Fruit fly (Drosophila melanogaster) whole organism, wandering third instar larva: ENCODE data around the gene CG32440.

Experiments
- Abd-B ChIP-seq: fragments of >200 bp; optimal IDR thresholded peaks from 2 replicates; lab custom pipeline; 2017; ENCODE audit warnings: missing biosample characterization, missing genetic modification characterization
- CG32264 ChIP-seq: fragments of 200-800 bp; sonication (Bioruptor generic); optimal IDR thresholded peaks from 2 replicates; lab custom pipeline; 2016; ENCODE audit warnings: missing biosample characterization, missing genetic modification characterization
- CG9705 ChIP-seq: fragments of 200-800 bp; sonication (Bioruptor generic); optimal IDR thresholded peaks from 2 replicates; lab custom pipeline; 2018; ENCODE audit warnings: missing biosample characterization, mild to moderate bottlenecking, missing genetic modification characterization
- CrebA ChIP-seq: fragments of 200-800 bp; sonication (Bioruptor generic); optimal IDR thresholded peaks from 2 replicates; lab custom pipeline; 2016; ENCODE audit warnings: missing biosample characterization, mild to moderate bottlenecking, missing genetic modification characterization, borderline replicate concordance
- Dfd ChIP-seq: fragments of >200 bp; optimal IDR thresholded peaks from 2 replicates; lab custom pipeline; 2017; ENCODE audit warnings: missing biosample characterization, missing genetic modification characterization
- Dif ChIP-seq: fragments of 200-275, 200-300 bp; sonication (Bioruptor generic); optimal IDR thresholded peaks from 2 replicates; lab custom pipeline; 2018; ENCODE audit warnings: missing biosample characterization, missing genetic modification characterization; ENCODE audit not compliant: partially characterized antibody
- GATAd ChIP-seq: sonication (Bioruptor generic); optimal IDR thresholded peaks from 2 replicates; lab custom pipeline; 2016; ENCODE audit warnings: missing biosample characterization, missing genetic modification characterization
- HLH106 ChIP-seq: fragments of 200-800 bp; optimal IDR thresholded peaks from 3 replicates; lab custom pipeline; 2019; ENCODE audit warnings: missing biosample characterization, mild to moderate bottlenecking, missing genetic modification characterization, moderate library complexity
- Hnf4 ChIP-seq: fragments of 200-800 bp; sonication (Bioruptor generic); optimal IDR thresholded peaks from 2 replicates; lab custom pipeline; 2016; ENCODE audit warnings: missing biosample characterization, mild to moderate bottlenecking, missing genetic modification characterization
- Hr83 ChIP-seq: fragments of 200-300 bp; sonication (Bioruptor generic); optimal IDR thresholded peaks from 2 replicates; lab custom pipeline; 2016; ENCODE audit warnings: missing biosample characterization, mild to moderate bottlenecking, missing genetic modification characterization, moderate library complexity; ENCODE audit not compliant: poor library complexity, severe bottlenecking
- Jra ChIP-seq: sonication (Bioruptor generic); optimal IDR thresholded peaks from 2 replicates; lab custom pipeline; 2016; ENCODE audit warnings: missing biosample characterization, missing genetic modification characterization
- Myc ChIP-seq: fragments of >200 bp; optimal IDR thresholded peaks from 2 replicates; lab custom pipeline; 2017
- N ChIP-seq: fragments of >200 bp; optimal IDR thresholded peaks from 2 replicates; lab custom pipeline; 2018; ENCODE audit warnings: missing biosample characterization, missing external identifiers, missing genetic modification characterization
- OdsH ChIP-seq: fragments of 200-800 bp; sonication (Bioruptor generic); optimal IDR thresholded peaks from 2 replicates; lab custom pipeline; 2016; ENCODE audit warnings: missing biosample characterization, mild to moderate bottlenecking, missing genetic modification characterization
- Rel ChIP-seq, 2 experiments: fragments of 200-800 bp; sonication (Bioruptor generic) in 1 of 2; optimal IDR thresholded peaks; 2 replicates in 1 of 2; 3 replicates in 1 of 2; lab custom pipeline; 2016 to 2019; ENCODE audit warnings: mild to moderate bottlenecking in 2 of 2, missing biosample characterization in 2 of 2, missing genetic modification characterization in 2 of 2, moderate library complexity in 1 of 2
- Sp1 ChIP-seq: fragments of 200-800 bp; sonication (Bioruptor generic); optimal IDR thresholded peaks from 3 replicates; lab custom pipeline; 2019; ENCODE audit warnings: missing biosample characterization, mild to moderate bottlenecking, missing genetic modification characterization, moderate library complexity
- Vsx2 ChIP-seq: fragments of 200-300, 225-300 bp; sonication (Bioruptor generic); optimal IDR thresholded peaks from 2 replicates; lab custom pipeline; 2018; ENCODE audit warnings: missing biosample characterization, missing genetic modification characterization; ENCODE audit not compliant: partially characterized antibody
- br ChIP-seq: fragments of 200-800 bp; sonication (Bioruptor generic); optimal IDR thresholded peaks from 2 replicates; lab custom pipeline; 2016; ENCODE audit warnings: missing biosample characterization, missing genetic modification characterization
- brk ChIP-seq: fragments of 200-800 bp; sonication (Bioruptor generic); optimal IDR thresholded peaks from 2 replicates; lab custom pipeline; 2016; ENCODE audit warnings: missing biosample characterization, mild to moderate bottlenecking, missing genetic modification characterization
- dl ChIP-seq, 2 experiments: fragments of 175-275, 200-275 bp in 1 of 2; fragments of 200-275 bp in 1 of 2; sonication (Bioruptor generic); optimal IDR thresholded peaks; lab custom pipeline; 2018; ENCODE audit warnings: mild to moderate bottlenecking in 2 of 2, missing biosample characterization in 2 of 2, missing genetic modification characterization in 2 of 2, moderate library complexity in 2 of 2; ENCODE audit not compliant: partially characterized antibody in 2 of 2, insufficient read depth in 1 of 2
- dmrt93B ChIP-seq: fragments of 200-800 bp; sonication (Bioruptor generic); optimal IDR thresholded peaks from 2 replicates; lab custom pipeline; 2018; ENCODE audit warnings: missing biosample characterization, mild to moderate bottlenecking, missing genetic modification characterization
- ey ChIP-seq: fragments of 200-800 bp; sonication (Bioruptor generic); optimal IDR thresholded peaks from 2 replicates; lab custom pipeline; 2016; ENCODE audit warnings: missing biosample characterization, missing genetic modification characterization
- foxo ChIP-seq, 2 experiments: fragments of 200-800 bp; sonication (Bioruptor generic); optimal IDR thresholded peaks; 2 replicates in 1 of 2; 3 replicates in 1 of 2; lab custom pipeline; 2016 to 2017; ENCODE audit warnings: missing biosample characterization in 2 of 2, missing genetic modification characterization in 2 of 2
- fru ChIP-seq: fragments of 200-800 bp; sonication (Bioruptor generic); optimal IDR thresholded peaks from 3 replicates; lab custom pipeline; 2016; ENCODE audit warnings: missing biosample characterization, mild to moderate bottlenecking, missing genetic modification characterization
- h ChIP-seq: fragments of 200-800 bp; sonication (Bioruptor generic); optimal IDR thresholded peaks from 3 replicates; lab custom pipeline; 2016; ENCODE audit warnings: missing biosample characterization, mild to moderate bottlenecking, missing genetic modification characterization
- jim ChIP-seq: fragments of 175-275, 200-325 bp; sonication (Bioruptor generic); optimal IDR thresholded peaks from 2 replicates; lab custom pipeline; 2016; ENCODE audit warnings: missing biosample characterization, mild to moderate bottlenecking, missing genetic modification characterization
- lola ChIP-seq: fragments of >200 bp; optimal IDR thresholded peaks from 2 replicates; lab custom pipeline; 2017; ENCODE audit warnings: missing biosample characterization, missing genetic modification characterization
- pan ChIP-seq: fragments of >200 bp; optimal IDR thresholded peaks from 2 replicates; lab custom pipeline; 2017
- psq ChIP-seq: fragments of 200-800 bp; sonication (Bioruptor generic); optimal IDR thresholded peaks from 3 replicates; lab custom pipeline; 2017; ENCODE audit warnings: missing biosample characterization, mild to moderate bottlenecking, missing genetic modification characterization, moderate library complexity
- rgr ChIP-seq: fragments of 200-800 bp; sonication (Bioruptor generic); optimal IDR thresholded peaks from 3 replicates; lab custom pipeline; 2016; ENCODE audit warnings: missing biosample characterization, mild to moderate bottlenecking, missing genetic modification characterization
- sage ChIP-seq: fragments of 200-800 bp; sonication (Bioruptor generic); optimal IDR thresholded peaks from 2 replicates; lab custom pipeline; 2016; ENCODE audit warnings: missing biosample characterization, mild to moderate bottlenecking, missing genetic modification characterization
- sv ChIP-seq: fragments of 200-800 bp; sonication (Bioruptor generic); optimal IDR thresholded peaks from 3 replicates; lab custom pipeline; 2016; ENCODE audit warnings: missing biosample characterization, missing genetic modification characterization
- tai ChIP-seq: sonication (Bioruptor generic); optimal IDR thresholded peaks from 2 replicates; lab custom pipeline; 2016; ENCODE audit warnings: missing biosample characterization, missing genetic modification characterization
- woc ChIP-seq: sonication (Bioruptor generic); optimal IDR thresholded peaks from 2 replicates; lab custom pipeline; 2016; ENCODE audit warnings: missing biosample characterization, mild to moderate bottlenecking, missing genetic modification characterization

The CG32440 gene

dm6 chr3L:21380126-21380525, 20.1 kb downstream of the CG32440 start:
- TF ChIP-seq Rel (GFP tag; optimal IDR thresholded peaks at IDR 0.05; lab: Kevin White, UChicago), result no peak
- TF ChIP-seq Rel (tag; optimal IDR thresholded peaks at IDR 0.05; lab: Kevin White, UChicago), result no peak
- TF ChIP-seq foxo (GFP tag; optimal IDR thresholded peaks at IDR 0.05; lab: Kevin White, UChicago), result no peak
- TF ChIP-seq Dfd (GFP tag; lab: Kevin White, UChicago), result no peak
- no peak for TF ChIP-seq CG9705
- no peak for TF ChIP-seq tai (GFP tag; lab: Kevin White, UChicago)
- no peak for TF ChIP-seq sage (GFP tag; lab: Kevin White, UChicago)
- no peak for TF ChIP-seq Vsx2 (GFP tag; lab: Kevin White, UChicago)
- no peak for TF ChIP-seq Jra (GFP tag; lab: Kevin White, UChicago)
- TF ChIP-seq OdsH (GFP tag; lab: Kevin White, UChicago), result no peak
- TF ChIP-seq Myc, result no peak
- no peak for TF ChIP-seq lola (GFP tag; lab: Kevin White, UChicago)
- TF ChIP-seq CrebA (GFP tag; lab: Kevin White, UChicago), result no peak

dm6 chr3L:21380581-21381175, 20.7 kb downstream of the CG32440 start:
- no peak for TF ChIP-seq Jra (GFP tag; lab: Kevin White, UChicago)
- TF ChIP-seq Abd-B (GFP tag; lab: Kevin White, UChicago), result no peak
- TF ChIP-seq Rel (GFP tag; optimal IDR thresholded peaks at IDR 0.05; lab: Kevin White, UChicago), result no peak
- TF ChIP-seq Rel (tag; optimal IDR thresholded peaks at IDR 0.05; lab: Kevin White, UChicago), result no peak
- no peak for TF ChIP-seq Hnf4 (GFP tag; lab: Kevin White, UChicago)
- no peak for TF ChIP-seq Hr83 (GFP tag; lab: Kevin White, UChicago)
- no peak for TF ChIP-seq CG9705
- TF ChIP-seq sage (GFP tag; lab: Kevin White, UChicago), result no peak
- TF ChIP-seq sv (GFP tag; lab: Kevin White, UChicago), result no peak
- TF ChIP-seq rgr (GFP tag; lab: Kevin White, UChicago), result no peak
- no peak for TF ChIP-seq tai (GFP tag; lab: Kevin White, UChicago)

- TF ChIP-seq Dfd (GFP tag; lab: Kevin White, UChicago), result no peak
- TF ChIP-seq Dif (GFP tag; lab: Kevin White, UChicago), result peak; percentile 47
- no peak for TF ChIP-seq Vsx2 (GFP tag; lab: Kevin White, UChicago)
- no peak for TF ChIP-seq jim (GFP tag; lab: Kevin White, UChicago)
- no peak for TF ChIP-seq br (GFP tag; lab: Kevin White, UChicago)
- no peak for TF ChIP-seq dmrt93B (GFP tag; lab: Kevin White, UChicago)
- TF ChIP-seq dl (GFP tag; optimal IDR thresholded peaks at IDR 0.05; lab: Kevin White, UChicago; ENCODE audit: insufficient read depth in 1 of 2, partially characterized antibody in 2 of 2), result peak; percentile 40 to 54
- TF ChIP-seq Abd-B (GFP tag; lab: Kevin White, UChicago), result no peak
Measured at dm6 chr3L:21381746-21382145, 21.8 kb downstream of the CG32440 start.

dm6 chr3L:21382158-21382610, 22.2 kb downstream of the CG32440 start, which contains the start of gene rgn:
Gene rgn, plus strand, starts transcription at chr3L:21382501.
- TF ChIP-seq CrebA (GFP tag; lab: Kevin White, UChicago), result no peak
- peak in 1 of 2 experiments; percentile 86 for TF ChIP-seq foxo (GFP tag; optimal IDR thresholded peaks at IDR 0.05; lab: Kevin White, UChicago)
- TF ChIP-seq tai (GFP tag; lab: Kevin White, UChicago), result no peak
- TF ChIP-seq Dif (GFP tag; lab: Kevin White, UChicago), result peak; percentile 67
- peak; percentile 86 for TF ChIP-seq psq (GFP tag; lab: Kevin White, UChicago)
- no peak for TF ChIP-seq N (GFP tag; lab: Kevin White, UChicago)
- TF ChIP-seq jim (GFP tag; lab: Kevin White, UChicago), result no peak
- TF ChIP-seq Sp1, result peak; percentile 88
- TF ChIP-seq fru (GFP tag; lab: Kevin White, UChicago), result peak; percentile 71
- peak; percentile 26 for TF ChIP-seq Vsx2 (GFP tag; lab: Kevin White, UChicago)
- peak; percentile 64 for TF ChIP-seq h (GFP tag; lab: Kevin White, UChicago)
- peak; percentile 84 for TF ChIP-seq HLH106
- peak; percentile 65 for TF ChIP-seq woc (GFP tag; lab: Kevin White, UChicago)
- no peak for TF ChIP-seq GATAd (GFP tag; lab: Kevin White, UChicago)
- peak; percentile 59 for TF ChIP-seq CG9705
- peak; percentile 29 for TF ChIP-seq br (GFP tag; lab: Kevin White, UChicago)
- peak; percentile 83 for TF ChIP-seq rgr (GFP tag; lab: Kevin White, UChicago)
- peak; percentile 68 for TF ChIP-seq Hnf4 (GFP tag; lab: Kevin White, UChicago)
- no peak for TF ChIP-seq Rel (GFP tag; optimal IDR thresholded peaks at IDR 0.05; lab: Kevin White, UChicago)
- TF ChIP-seq Rel (tag; optimal IDR thresholded peaks at IDR 0.05; lab: Kevin White, UChicago), result peak; percentile 1
- peak; percentile 81 for TF ChIP-seq OdsH (GFP tag; lab: Kevin White, UChicago)
- TF ChIP-seq pan, result no peak
- TF ChIP-seq brk (GFP tag; lab: Kevin White, UChicago), result peak; percentile 3
- peak; percentile 8 for TF ChIP-seq Jra (GFP tag; lab: Kevin White, UChicago)
- peak; percentile 66 for TF ChIP-seq ey
- TF ChIP-seq Hr83 (GFP tag; lab: Kevin White, UChicago), result peak; percentile 53
- TF ChIP-seq dmrt93B (GFP tag; lab: Kevin White, UChicago), result peak; percentile 72
- TF ChIP-seq CG32264 (GFP tag; lab: Kevin White, UChicago), result peak; percentile 6
- peak; percentile 6 to 8 for TF ChIP-seq dl (GFP tag; optimal IDR thresholded peaks at IDR 0.05; lab: Kevin White, UChicago; ENCODE audit: insufficient read depth in 1 of 2, partially characterized antibody in 2 of 2)
